Worm (Caenorhabditis elegans) whole organism, L2 larva: ENCODE results near the gene Y32G9A.3.

ENCODE experiments used
- C34F6.9 ChIP-seq: fragments of 150-350 bp; optimal IDR thresholded peaks from 2 replicates; lab custom pipeline; 2014; ENCODE audit warnings: missing biosample characterization, missing genetic modification characterization
- F13H6.1 ChIP-seq: sonication (generic microtip); optimal IDR thresholded peaks from 2 replicates; lab custom pipeline; 2016; ENCODE audit warnings: missing genetic modification characterization, missing compliant biosample characterization
- Y55F3AM.14 ChIP-seq: fragments of 200-800 bp; sonication (Bioruptor generic); optimal IDR thresholded peaks from 2 replicates; lab custom pipeline; 2018; ENCODE audit warnings: mild to moderate bottlenecking, missing genetic modification characterization, missing compliant biosample characterization
- ZK546.5 ChIP-seq: sonication (generic microtip); optimal IDR thresholded peaks from 2 replicates; lab custom pipeline; 2017; ENCODE audit warnings: missing biosample characterization, missing genetic modification characterization
- aly-2 ChIP-seq: fragments of 150-350 bp; optimal IDR thresholded peaks from 2 replicates; lab custom pipeline; 2014; ENCODE audit warnings: missing biosample characterization, missing genetic modification characterization
- blmp-1 ChIP-seq: sonication (generic microtip); optimal IDR thresholded peaks from 2 replicates; lab custom pipeline; 2017; ENCODE audit warnings: missing genetic modification characterization, mild to moderate bottlenecking, missing compliant biosample characterization, antibody characterized with exemption, moderate library complexity; ENCODE audit not compliant: insufficient read depth
- ceh-82 ChIP-seq: fragments of 150-350 bp; optimal IDR thresholded peaks from 2 replicates; lab custom pipeline; 2014; ENCODE audit warnings: missing biosample characterization, missing genetic modification characterization
- dmd-4 ChIP-seq: sonication (generic microtip); optimal IDR thresholded peaks from 2 replicates; lab custom pipeline; 2017; ENCODE audit warnings: missing biosample characterization, missing genetic modification characterization
- egl-27 ChIP-seq: sonication (generic microtip); optimal IDR thresholded peaks from 3 replicates; lab custom pipeline; 2017; ENCODE audit warnings: missing biosample characterization, missing genetic modification reagents, missing genetic modification characterization
- elt-1 ChIP-seq: fragments of 150-350 bp; optimal IDR thresholded peaks from 2 replicates; lab custom pipeline; 2014; ENCODE audit warnings: missing biosample characterization, missing genetic modification characterization
- fos-1 ChIP-seq: fragments of 150-350 bp; optimal IDR thresholded peaks from 2 replicates; lab custom pipeline; 2014; ENCODE audit warnings: missing biosample characterization, missing genetic modification characterization
- gmeb-1 ChIP-seq: fragments of 150-350 bp; optimal IDR thresholded peaks from 2 replicates; lab custom pipeline; 2014; ENCODE audit warnings: missing biosample characterization, missing genetic modification characterization
- lin-13 ChIP-seq: fragments of 150-350 bp; optimal IDR thresholded peaks from 2 replicates; lab custom pipeline; 2014; ENCODE audit warnings: missing biosample characterization, missing genetic modification reagents, missing genetic modification characterization
- lsy-2 ChIP-seq, 2 experiments: fragments of 150-350 bp in 1 of 2; sonication (generic microtip) in 1 of 2; optimal IDR thresholded peaks; 2 replicates each; lab custom pipeline; 2014 to 2017; ENCODE audit warnings: missing biosample characterization in 2 of 2, missing genetic modification characterization in 2 of 2
- mab-5 ChIP-seq: fragments of 150-350 bp; optimal IDR thresholded peaks from 2 replicates; lab custom pipeline; 2014; ENCODE audit warnings: missing biosample characterization, missing genetic modification characterization
- mbf-1 ChIP-seq: sonication (generic microtip); optimal IDR thresholded peaks from 2 replicates; lab custom pipeline; 2017; ENCODE audit warnings: missing biosample characterization, missing genetic modification characterization
- mdl-1 ChIP-seq, 2 experiments: fragments of 150-350 bp in 1 of 2; sonication (generic microtip) in 1 of 2; optimal IDR thresholded peaks; 2 replicates each; lab custom pipeline; 2017; ENCODE audit warnings: missing biosample characterization in 2 of 2, missing genetic modification characterization in 2 of 2
- nhr-10 ChIP-seq: sonication (generic microtip); optimal IDR thresholded peaks from 2 replicates; lab custom pipeline; 2017; ENCODE audit warnings: missing biosample characterization, missing genetic modification characterization
- nhr-12 ChIP-seq: fragments of 150-350 bp; optimal IDR thresholded peaks from 2 replicates; lab custom pipeline; 2014; ENCODE audit warnings: missing biosample characterization, missing genetic modification characterization
- nhr-129 ChIP-seq: fragments of 150-350 bp; optimal IDR thresholded peaks from 2 replicates; lab custom pipeline; 2014; ENCODE audit warnings: missing biosample characterization, missing genetic modification characterization
- nhr-21 ChIP-seq: fragments of 150-350 bp; optimal IDR thresholded peaks from 2 replicates; lab custom pipeline; 2014; ENCODE audit warnings: missing biosample characterization, missing genetic modification characterization
- nhr-25 ChIP-seq: fragments of 150-350 bp; sonication (generic microtip); optimal IDR thresholded peaks from 3 replicates; lab custom pipeline; 2014; ENCODE audit warnings: missing biosample characterization, missing genetic modification characterization
- nhr-77 ChIP-seq: fragments of 150-350 bp; optimal IDR thresholded peaks from 2 replicates; lab custom pipeline; 2014; ENCODE audit warnings: missing biosample characterization, missing genetic modification characterization
- sem-4 ChIP-seq: fragments of 150-350 bp; optimal IDR thresholded peaks from 2 replicates; lab custom pipeline; 2014; ENCODE audit warnings: missing biosample characterization, missing genetic modification reagents, missing genetic modification characterization
- sma-3 ChIP-seq: sonication (generic microtip); optimal IDR thresholded peaks from 2 replicates; lab custom pipeline; 2016; ENCODE audit warnings: missing genetic modification reagents, missing genetic modification characterization, missing compliant biosample characterization
- sma-9 ChIP-seq, 2 experiments: fragments of 150-350 bp in 1 of 2; sonication (generic microtip) in 1 of 2; optimal IDR thresholded peaks; 2 replicates each; lab custom pipeline; 2014 to 2016; ENCODE audit warnings: missing genetic modification characterization in 2 of 2, mild to moderate bottlenecking in 1 of 2, missing biosample characterization in 1 of 2, missing compliant biosample characterization in 1 of 2, missing genetic modification reagents in 1 of 2, moderate library complexity in 1 of 2
- snpc-4 ChIP-seq: fragments of 150-350 bp; optimal IDR thresholded peaks from 2 replicates; lab custom pipeline; 2014; ENCODE audit warnings: missing biosample characterization, missing genetic modification characterization
- unc-55 ChIP-seq: fragments of 150-350 bp; sonication (generic microtip); optimal IDR thresholded peaks from 3 replicates; lab custom pipeline; 2014; ENCODE audit warnings: missing biosample characterization, missing genetic modification reagents, missing genetic modification characterization
- unc-62 ChIP-seq: fragments of 150-350 bp; optimal IDR thresholded peaks from 2 replicates; lab custom pipeline; 2014; ENCODE audit warnings: missing biosample characterization, missing genetic modification reagents, missing genetic modification characterization
- zag-1 ChIP-seq: fragments of 150-350 bp; optimal IDR thresholded peaks from 2 replicates; lab custom pipeline; 2014; ENCODE audit warnings: missing biosample characterization, missing genetic modification characterization
- ztf-1 ChIP-seq: fragments of 200-800 bp; sonication (Bioruptor generic); conservative IDR thresholded peaks from 2 replicates; pipeline ENCODE4 v1.3.6; 2022; ENCODE audit warnings: missing genetic modification characterization, missing compliant biosample characterization
- ztf-4 ChIP-seq: fragments of 150-350 bp; optimal IDR thresholded peaks from 2 replicates; lab custom pipeline; 2014; ENCODE audit warnings: missing biosample characterization, missing genetic modification characterization

The Y32G9A.3 gene

DNA sequence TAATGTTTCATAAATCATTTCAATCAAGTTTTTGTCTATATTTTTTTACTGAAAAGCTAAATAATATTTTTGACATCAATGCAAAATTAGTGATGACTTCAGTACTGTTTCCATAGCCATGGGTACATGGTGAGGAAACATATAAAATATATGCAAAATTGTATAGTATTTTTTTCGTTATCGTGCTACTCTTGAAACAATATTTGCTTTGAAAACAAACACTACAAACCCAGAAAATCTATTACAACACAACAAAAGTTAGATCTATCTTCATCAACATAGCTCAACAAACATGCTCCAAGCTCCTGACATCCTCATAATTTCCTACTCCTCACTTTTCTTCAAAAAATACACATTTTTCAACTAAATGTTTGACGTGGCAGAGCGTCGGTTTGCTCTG lies 2.7 kb upstream of the Y32G9A.3 start, which contains the start of gene srp-3:
Gene srp-3, plus strand, starts transcription at position 301 of the 400 bp plus-strand sequence.
- TF ChIP-seq nhr-10 = no peak
- TF ChIP-seq egl-27 (tag; lab: Kevin White, UChicago) = no peak
- TF ChIP-seq mdl-1 (tag; optimal IDR thresholded peaks at IDR 0.05; lab: Kevin White, UChicago) = no peak
- no peak for TF ChIP-seq nhr-77 (tag; lab: Kevin White, UChicago)
- TF ChIP-seq unc-62 (GFP tag; lab: Kevin White, UChicago) = no peak

ce11 chrV:1918030-1918559 lies 6.9 kb downstream of the Y32G9A.3 start, which contains the start of gene Y32G9A.2:
Y32G9A.2 (plus strand) TSS chrV:1918509.
- TF ChIP-seq C34F6.9 (tag; lab: Kevin White, UChicago) = peak; percentile 67
- no peak for TF ChIP-seq fos-1
- no peak for TF ChIP-seq Y55F3AM.14 (GFP tag; lab: Kevin White, UChicago)
- TF ChIP-seq ztf-4 = no peak
- TF ChIP-seq gmeb-1 = peak; percentile 41
- no peak for TF ChIP-seq sma-9 (GFP tag; optimal IDR thresholded peaks at IDR 0.05; lab: Kevin White, UChicago)
- no peak for TF ChIP-seq sma-9 (tag; optimal IDR thresholded peaks at IDR 0.05; lab: Kevin White, UChicago)
- no peak for TF ChIP-seq mbf-1
- TF ChIP-seq zag-1 (tag; lab: Kevin White, UChicago) = no peak
- TF ChIP-seq unc-55 (GFP tag; lab: Kevin White, UChicago) = peak; percentile 62
- TF ChIP-seq nhr-77 (tag; lab: Kevin White, UChicago) = no peak
- TF ChIP-seq egl-27 (tag; lab: Kevin White, UChicago) = no peak
- no peak for TF ChIP-seq nhr-25 (tag; lab: Kevin White, UChicago)
- TF ChIP-seq nhr-12 (tag; lab: Kevin White, UChicago) = no peak
- peak; percentile 50 for TF ChIP-seq nhr-129 (tag; lab: Kevin White, UChicago)
- peak; percentile 34 for TF ChIP-seq lin-13

DNA sequence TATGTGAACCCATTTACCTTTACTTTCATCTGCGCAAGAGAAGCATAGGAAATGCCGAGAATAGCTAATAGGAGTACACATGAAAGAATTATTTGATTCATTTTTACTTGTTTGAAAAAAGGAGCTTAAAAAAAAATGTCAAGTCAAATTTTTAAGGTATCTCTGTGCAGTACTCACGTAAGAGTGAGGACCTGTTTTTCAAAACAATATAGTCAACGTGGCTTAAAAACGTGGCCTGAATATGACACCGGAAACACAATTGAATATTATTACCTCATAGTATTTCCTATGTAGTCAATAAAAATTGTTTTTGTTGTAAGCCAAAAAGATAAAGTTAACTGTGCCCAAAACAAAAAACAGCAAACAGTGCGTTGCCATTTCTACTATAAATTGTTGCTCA lies 8.9 kb downstream of the Y32G9A.3 start, which contains the start of gene Y32G9A.12:
Gene Y32G9A.12, minus strand, starts transcription at position 101 of the 400 bp plus-strand sequence.
- no peak for TF ChIP-seq nhr-21 (tag; lab: Kevin White, UChicago)
- TF ChIP-seq ceh-82 (tag; lab: Kevin White, UChicago) = no peak
- no peak for TF ChIP-seq unc-62 (GFP tag; lab: Kevin White, UChicago)
- no peak for TF ChIP-seq sem-4 (tag; lab: Kevin White, UChicago)
- TF ChIP-seq aly-2 (tag; lab: Kevin White, UChicago) = no peak
- no peak for TF ChIP-seq unc-55 (GFP tag; lab: Kevin White, UChicago)
- no peak for TF ChIP-seq nhr-25 (tag; lab: Kevin White, UChicago)
- no peak for TF ChIP-seq gmeb-1
- TF ChIP-seq snpc-4 (tag; lab: Kevin White, UChicago) = no peak
- no peak for TF ChIP-seq ztf-1 (GFP tag; lab: Robert Waterston, UW)
- TF ChIP-seq nhr-10 = no peak
- TF ChIP-seq C34F6.9 (tag; lab: Kevin White, UChicago) = no peak
- TF ChIP-seq dmd-4 (tag; lab: Kevin White, UChicago) = no peak
- no peak for TF ChIP-seq blmp-1 (tag; lab: Kevin White, UChicago)

DNA sequence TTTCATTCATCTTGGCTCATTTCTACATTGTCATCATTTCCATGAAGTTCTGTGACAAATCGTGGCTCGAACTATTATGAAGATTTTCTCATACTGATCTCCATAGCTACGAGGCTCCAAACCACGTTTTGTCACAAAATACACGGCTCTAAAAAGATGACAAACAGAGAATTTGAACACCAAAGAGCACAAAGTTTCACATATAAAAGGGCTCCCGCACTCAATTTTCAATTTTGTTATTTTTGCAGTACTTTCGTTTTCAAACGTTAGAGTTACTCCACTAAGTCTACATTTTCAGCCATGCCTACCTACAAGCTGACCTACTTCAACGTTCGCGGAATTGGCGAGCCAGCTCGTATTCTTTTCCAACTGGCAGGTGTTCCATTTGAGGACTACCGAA lies 10.1 kb downstream of the Y32G9A.3 start, which contains the start of gene gst-37:
Gene gst-37, plus strand, starts transcription at position 301 of the 400 bp plus-strand sequence.
- TF ChIP-seq nhr-21 (tag; lab: Kevin White, UChicago) (no peak), sem-4 (tag; lab: Kevin White, UChicago) (no peak), mab-5 (tag; lab: Kevin White, UChicago) (no peak), nhr-10 (no peak), sma-3 (GFP tag; lab: Kevin White, UChicago) (no peak)
- TF ChIP-seq, all 48 proteins: peak for 0

DNA sequence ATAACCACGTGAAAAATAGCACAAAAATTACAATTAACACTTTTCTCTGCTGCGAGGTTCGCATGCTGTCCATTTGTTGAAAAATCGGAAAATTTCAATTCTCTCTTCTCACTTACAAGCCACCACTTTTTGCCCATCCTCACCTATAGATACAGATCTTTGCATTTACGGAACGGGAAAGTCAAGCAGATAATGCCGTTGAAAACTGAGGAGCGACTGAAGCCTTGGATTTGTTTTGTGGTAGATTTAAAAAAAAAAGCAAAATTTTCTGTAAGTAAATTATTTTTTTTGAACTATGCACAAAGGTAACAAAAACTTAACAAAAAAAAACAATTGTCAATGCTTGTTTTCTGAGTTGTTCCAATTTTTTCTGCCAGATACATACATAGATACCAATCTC lies 14.3 kb downstream of the Y32G9A.3 start, which contains the start of gene T06A1.1:
Gene T06A1.1, minus strand, starts transcription at position 101 of the 400 bp plus-strand sequence.
- TF ChIP-seq ZK546.5 (no peak), unc-55 (GFP tag; lab: Kevin White, UChicago) (no peak), gmeb-1 (no peak), sem-4 (tag; lab: Kevin White, UChicago) (no peak), mdl-1 (tag; optimal IDR thresholded peaks at IDR 0.05; lab: Kevin White, UChicago) (no peak), elt-1 (tag; lab: Kevin White, UChicago) (no peak), lsy-2 (tag; optimal IDR thresholded peaks at IDR 0.05; lab: Kevin White, UChicago) (no peak), F13H6.1 (tag; lab: Kevin White, UChicago) (no peak)
